Fruit fly (Drosophila melanogaster): ENCODE measurements around the gene CG3719.
A peak's percentile ranks its signal among the peaks of the same experiment; 100 is the strongest.

CG3719 gene

DNA sequence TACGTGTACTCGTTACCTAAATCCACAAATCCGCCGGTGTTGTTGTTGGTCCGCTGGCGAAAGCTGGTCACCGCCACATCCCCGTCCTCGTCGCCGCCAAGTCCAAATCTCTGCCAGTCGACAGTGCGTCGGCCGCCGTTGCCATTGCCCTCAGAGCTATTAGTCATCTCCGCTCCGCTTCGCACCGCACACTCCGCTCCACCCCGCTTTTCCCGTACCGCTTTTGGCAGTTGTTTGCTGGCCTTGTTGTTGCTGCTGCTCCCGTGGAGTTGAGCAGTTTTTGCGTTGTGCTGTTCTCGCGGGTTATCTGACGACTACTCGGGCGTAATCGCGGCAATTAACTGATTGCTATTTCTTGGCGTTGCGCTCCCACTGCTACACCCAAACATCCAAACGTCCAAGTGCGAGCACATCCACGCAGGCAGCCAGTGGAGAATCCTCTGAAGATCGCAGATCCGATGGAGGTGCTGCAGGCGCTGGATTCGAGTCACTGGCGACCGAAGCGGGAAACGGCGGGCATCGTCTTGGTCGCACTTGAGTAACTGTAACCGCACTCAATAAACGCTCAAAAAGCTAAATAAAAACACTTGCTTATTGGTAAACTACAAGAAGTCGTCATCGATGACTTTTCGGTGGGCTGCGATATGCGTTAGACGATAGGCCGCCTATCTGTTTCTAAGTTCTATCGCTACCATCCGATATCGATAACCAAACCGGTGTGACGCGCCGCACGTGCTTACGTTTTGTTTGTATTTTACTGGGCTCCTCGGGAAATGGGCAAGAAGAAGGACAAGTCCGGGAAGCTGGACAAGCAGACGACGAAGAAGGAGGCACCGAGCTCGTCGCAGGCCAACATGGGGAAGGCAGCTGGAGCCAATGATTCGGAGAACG, 26.7 kb downstream of the CG3719 start, which contains the start of the genes CG12773 and CG11417 (continued):
- TF ChIP-seq pros (GFP tag; optimal IDR thresholded peaks at IDR 0.05) (no peak), CG3726 (GFP tag; IDR thresholded peaks at IDR 0.05) (no peak), caup (GFP tag; optimal IDR thresholded peaks at IDR 0.05; ENCODE audit: severe bottlenecking) (no peak), GATAe (GFP tag; conservative IDR thresholded peaks at IDR 0.05) (no peak), ab (GFP tag; optimal IDR thresholded peaks at IDR 0.05) (no peak), Eip74EF (GFP tag; optimal IDR thresholded peaks at IDR 0.05) (no peak), Nf-YC (tag; optimal IDR thresholded peaks at IDR 0.05) (no peak), Sox100B (GFP tag; optimal IDR thresholded peaks at IDR 0.05) (no peak), Doc3 (GFP tag; IDR thresholded peaks at IDR 0.05; ENCODE audit: partially characterized antibody) (peak; percentile 61; the same call in 1 of the 3 replicates), Usf (GFP tag; optimal IDR thresholded peaks at IDR 0.05) (no peak), CG6175 (GFP tag; IDR thresholded peaks at IDR 0.05) (no peak), HLH54F (GFP tag; optimal IDR thresholded peaks at IDR 0.05) (no peak), sna (GFP tag; IDR thresholded peaks at IDR 0.05; ENCODE audit: partially characterized antibody) (peak; percentile 84), chn (GFP tag; optimal IDR thresholded peaks at IDR 0.05) (no peak), CG31388 (GFP tag; optimal IDR thresholded peaks at IDR 0.05) (no peak), HLH4C (GFP tag; IDR thresholded peaks at IDR 0.05; ENCODE audit: partially characterized antibody) (peak; percentile 93), Bgb (GFP tag; IDR thresholded peaks at IDR 0.05; ENCODE audit: partially characterized antibody) (peak; percentile 83), Dp (GFP tag; optimal IDR thresholded peaks at IDR 0.05) (peak; percentile 39), CG4404 (GFP tag; IDR thresholded peaks at IDR 0.05) (no peak), CG9727 (GFP tag; optimal IDR thresholded peaks at IDR 0.05) (no peak), knrl (GFP tag; IDR thresholded peaks at IDR 0.05; ENCODE audit: partially characterized antibody) (peak; percentile 66; the same call in 2 of the 3 replicates), ind (GFP tag; optimal IDR thresholded peaks at IDR 0.05) (no peak), exex (tag; optimal IDR thresholded peaks at IDR 0.05) (peak; percentile 93), CG7556 (GFP tag; optimal IDR thresholded peaks at IDR 0.05) (no peak), eve (GFP tag; optimal IDR thresholded peaks at IDR 0.05) (no peak), jumu (GFP tag; optimal IDR thresholded peaks at IDR 0.05) (no peak), D19A (tag; optimal IDR thresholded peaks at IDR 0.05) (no peak), nerfin-2 (GFP tag; IDR thresholded peaks at IDR 0.05; ENCODE audit: partially characterized antibody) (peak; percentile 92), CG2712 (tag; optimal IDR thresholded peaks at IDR 0.05) (no peak)

DNA sequence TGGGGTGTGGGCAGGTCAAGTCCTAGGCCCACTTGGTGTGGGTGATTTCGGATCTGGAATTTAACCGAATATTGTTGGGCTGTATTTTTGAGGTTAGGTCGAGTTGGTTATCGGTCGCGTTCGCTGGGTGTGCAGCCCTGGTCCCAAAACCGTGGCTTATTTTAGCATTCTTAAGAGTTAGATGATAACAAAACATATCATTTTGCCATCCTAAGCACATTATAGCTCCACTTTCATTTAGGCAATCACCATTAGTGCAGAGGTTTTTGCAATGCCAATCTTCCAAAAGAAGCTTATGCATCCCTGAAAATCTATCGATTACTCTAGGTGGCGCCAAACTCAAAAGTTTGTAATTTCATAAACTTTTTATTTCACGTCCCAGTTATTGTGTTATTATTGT, 31.0 kb downstream of the CG3719 start, which contains the start of gene MTPAP:
Gene MTPAP, minus strand, starts transcription at position 103 of the 400 bp plus-strand sequence.
- TF ChIP-seq CG7928 (GFP tag; optimal IDR thresholded peaks at IDR 0.05) (peak; percentile 97), sens-2 (GFP tag; IDR thresholded peaks at IDR 0.05) (no peak), CG10274 (GFP tag; optimal IDR thresholded peaks at IDR 0.05) (no peak), sima (GFP tag; optimal IDR thresholded peaks at IDR 0.05) (no peak), CG11695 (GFP tag; IDR thresholded peaks at IDR 0.05) (no peak), CG12391 (tag; optimal IDR thresholded peaks at IDR 0.05) (no peak), CG7556 (GFP tag; optimal IDR thresholded peaks at IDR 0.05) (no peak), amos (GFP tag; IDR thresholded peaks at IDR 0.05; ENCODE audit: partially characterized antibody) (peak; percentile 49; the same call in 1 of the 2 replicates), bcd (GFP tag; optimal IDR thresholded peaks at IDR 0.05) (no peak), pros (GFP tag; optimal IDR thresholded peaks at IDR 0.05) (no peak), Lhr (GFP tag; optimal IDR thresholded peaks at IDR 0.05) (no peak), Kr (GFP tag; optimal IDR thresholded peaks at IDR 0.05) (no peak), CG8478 (optimal IDR thresholded peaks at IDR 0.05) (no peak), CG3726 (GFP tag; IDR thresholded peaks at IDR 0.05) (no peak), CG16779 (GFP tag; IDR thresholded peaks at IDR 0.05) (no peak), CG7357 (GFP tag; IDR thresholded peaks at IDR 0.05) (no peak), CG9817 (tag; optimal IDR thresholded peaks at IDR 0.05) (no peak), stwl (tag; optimal IDR thresholded peaks at IDR 0.05) (peak; percentile 20), NC2α (GFP tag; optimal IDR thresholded peaks at IDR 0.05) (no peak), sug (tag; optimal IDR thresholded peaks at IDR 0.05) (peak; percentile 37), CG18262 (tag; optimal IDR thresholded peaks at IDR 0.05) (no peak), ind (GFP tag; optimal IDR thresholded peaks at IDR 0.05) (no peak), eyg (GFP tag; optimal IDR thresholded peaks at IDR 0.05) (no peak)

All from whole organism, embryonic.